Fruit fly (Drosophila melanogaster): ENCODE measurements around the gene slo.

slo gene

dm6 chr3R:24719314-24720290 is 57.3 kb downstream of the slo start, which contains the start of the genes CG13630 and tok (continued):
- TF ChIP-seq CG11504 (tag; optimal IDR thresholded peaks at IDR 0.05): peak; percentile 86
- TF ChIP-seq zf30C (GFP tag; optimal IDR thresholded peaks at IDR 0.05): no peak
- no peak for TF ChIP-seq bowl (GFP tag; IDR thresholded peaks at IDR 0.05)
- no peak for TF ChIP-seq nerfin-1 (tag; optimal IDR thresholded peaks at IDR 0.05)
- no peak for TF ChIP-seq cad (GFP tag; optimal IDR thresholded peaks at IDR 0.05)
- TF ChIP-seq so (GFP tag; IDR thresholded peaks at IDR 0.05): no peak
- TF ChIP-seq sc (optimal IDR thresholded peaks at IDR 0.05): no peak
- TF ChIP-seq sc (GFP tag; optimal IDR thresholded peaks at IDR 0.05): no peak
- TF ChIP-seq danr (GFP tag; IDR thresholded peaks at IDR 0.05): no peak
- no peak for TF ChIP-seq CG8944 (GFP tag; optimal IDR thresholded peaks at IDR 0.05)
- no peak for TF ChIP-seq zfh1 (GFP tag; IDR thresholded peaks at IDR 0.05)
- TF ChIP-seq ham (GFP tag; IDR thresholded peaks at IDR 0.05): no peak
- no peak for TF ChIP-seq CG14050 (GFP tag; IDR thresholded peaks at IDR 0.05)
- no peak for TF ChIP-seq dan (GFP tag; IDR thresholded peaks at IDR 0.05)
- no peak for TF ChIP-seq sens-2 (GFP tag; IDR thresholded peaks at IDR 0.05)
- no peak for TF ChIP-seq tap (tag; optimal IDR thresholded peaks at IDR 0.05)
- TF ChIP-seq CG11085 (GFP tag; IDR thresholded peaks at IDR 0.05): no peak
- TF ChIP-seq wor (GFP tag; IDR thresholded peaks at IDR 0.05): no peak
- no peak for TF ChIP-seq B-H2 (GFP tag; optimal IDR thresholded peaks at IDR 0.05)
- no peak for TF ChIP-seq Hr78 (GFP tag; optimal IDR thresholded peaks at IDR 0.05)
- no peak for TF ChIP-seq CG8290 (GFP tag; optimal IDR thresholded peaks at IDR 0.05)
- no peak for TF ChIP-seq CG8290 (tag; optimal IDR thresholded peaks at IDR 0.05)
- TF ChIP-seq gcm2 (GFP tag; optimal IDR thresholded peaks at IDR 0.05): no peak
- TF ChIP-seq CG8924 (tag; optimal IDR thresholded peaks at IDR 0.05): no peak
- TF ChIP-seq eyg (GFP tag; optimal IDR thresholded peaks at IDR 0.05): no peak
- no peak for TF ChIP-seq ab (GFP tag; optimal IDR thresholded peaks at IDR 0.05)
- peak; percentile 71 for TF ChIP-seq tna (GFP tag; IDR thresholded peaks at IDR 0.05; ENCODE audit: partially characterized antibody)
- no peak for TF ChIP-seq CG8281 (tag; optimal IDR thresholded peaks at IDR 0.05)
- no peak for TF ChIP-seq CG17328 (GFP tag; IDR thresholded peaks at IDR 0.05)
- TF ChIP-seq CG3847 (GFP tag; IDR thresholded peaks at IDR 0.05): no peak
- TF ChIP-seq Dip3 (GFP tag; optimal IDR thresholded peaks at IDR 0.05): no peak
- peak; percentile 83 for TF ChIP-seq CG3995 (GFP tag; optimal IDR thresholded peaks at IDR 0.05)
- TF ChIP-seq ind (GFP tag; optimal IDR thresholded peaks at IDR 0.05): no peak
- no peak for TF ChIP-seq dm (GFP tag; optimal IDR thresholded peaks at IDR 0.05)
- no peak for TF ChIP-seq CG11093 (GFP tag; IDR thresholded peaks at IDR 0.05)
- no peak for TF ChIP-seq CG3838 (GFP tag; optimal IDR thresholded peaks at IDR 0.05)
- TF ChIP-seq ase (GFP tag; IDR thresholded peaks at IDR 0.05): no peak
- TF ChIP-seq Optix (GFP tag; IDR thresholded peaks at IDR 0.05): no peak
- TF ChIP-seq CkIIα-i1 (GFP tag; IDR thresholded peaks at IDR 0.05): no peak
- no peak for TF ChIP-seq CG31224 (GFP tag; IDR thresholded peaks at IDR 0.05)
- TF ChIP-seq CG32767 (GFP tag; IDR thresholded peaks at IDR 0.05): no peak
- TF ChIP-seq CG10979 (tag; optimal IDR thresholded peaks at IDR 0.05): no peak
- no peak for TF ChIP-seq CG6654 (GFP tag; optimal IDR thresholded peaks at IDR 0.05)
- no peak for TF ChIP-seq salm (tag; optimal IDR thresholded peaks at IDR 0.05)
- peak; percentile 41; the same call in 1 of the 3 replicates for TF ChIP-seq zen2 (GFP tag; IDR thresholded peaks at IDR 0.05; ENCODE audit: partially characterized antibody)
- peak; percentile 83 for TF ChIP-seq Bgb (GFP tag; IDR thresholded peaks at IDR 0.05; ENCODE audit: partially characterized antibody)
- TF ChIP-seq CG17829 (tag; optimal IDR thresholded peaks at IDR 0.05): no peak
- TF ChIP-seq fd3F (GFP tag; optimal IDR thresholded peaks at IDR 0.05): no peak
- no peak for TF ChIP-seq sob (GFP tag; IDR thresholded peaks at IDR 0.05)
- TF ChIP-seq cg (GFP tag; optimal IDR thresholded peaks at IDR 0.05): no peak
- no peak for TF ChIP-seq CG4282 (GFP tag; optimal IDR thresholded peaks at IDR 0.05)
